Fruit fly (Drosophila melanogaster) whole organism, pupa: ENCODE results near the gene CG12594.

Experiments used
- CG10348 ChIP-seq: fragments of 200-800 bp; sonication (Bioruptor generic); IDR thresholded peaks from 2 replicates; pipeline ENCODE4 v1.3.6; 2022; ENCODE audit warnings: missing biosample characterization, missing genetic modification characterization
- CG12605 ChIP-seq: fragments of 200-800 bp; sonication (Bioruptor generic); IDR thresholded peaks from 2 replicates; pipeline ENCODE4 v1.3.6; 2022; ENCODE audit warnings: missing biosample characterization, missing genetic modification characterization
- CG13204 ChIP-seq: fragments of 200-800 bp; sonication (Bioruptor generic); optimal IDR thresholded peaks from 2 replicates; lab custom pipeline; 2018; ENCODE audit warnings: missing biosample characterization, mild to moderate bottlenecking, missing genetic modification characterization, moderate library complexity
- CG14655 ChIP-seq: fragments of 200-800 bp; sonication (Bioruptor generic); optimal IDR thresholded peaks from 3 replicates; lab custom pipeline; 2017; ENCODE audit warnings: mild to moderate bottlenecking, missing biosample characterization, missing genetic modification reagents, missing genetic modification characterization
- CG15710 ChIP-seq: fragments of 200-800 bp; sonication (Bioruptor generic); optimal IDR thresholded peaks from 2 replicates; lab custom pipeline; 2018; ENCODE audit warnings: missing biosample characterization, mild to moderate bottlenecking, missing genetic modification characterization, moderate library complexity
- CG17806 ChIP-seq: fragments of 200-800 bp; sonication (Bioruptor generic); optimal IDR thresholded peaks from 2 replicates; lab custom pipeline; 2018; ENCODE audit warnings: missing biosample characterization, mild to moderate bottlenecking, missing genetic modification characterization, moderate library complexity
- CG32121 ChIP-seq: fragments of 200-800 bp; sonication (Bioruptor generic); IDR thresholded peaks from 2 replicates; pipeline ENCODE4 v1.3.6; 2022; ENCODE audit warnings: missing biosample characterization, missing genetic modification characterization
- CG34367 ChIP-seq: fragments of 200-800 bp; sonication (Bioruptor generic); optimal IDR thresholded peaks from 2 replicates; lab custom pipeline; 2018; ENCODE audit warnings: missing biosample characterization, mild to moderate bottlenecking, missing genetic modification characterization
- CG4496 ChIP-seq: fragments of 200-800 bp; sonication (Bioruptor generic); IDR thresholded peaks from 3 replicates; pipeline ENCODE4 v1.3.6; 2022; ENCODE audit warnings: missing biosample characterization, missing genetic modification characterization
- CG8159 ChIP-seq: fragments of 200-800 bp; sonication (Bioruptor generic); optimal IDR thresholded peaks from 3 replicates; lab custom pipeline; 2018; ENCODE audit warnings: missing biosample characterization, mild to moderate bottlenecking, missing genetic modification characterization, moderate library complexity
- CG8301 ChIP-seq: fragments of 200-800 bp; sonication (Bioruptor generic); optimal IDR thresholded peaks from 2 replicates; lab custom pipeline; 2018; ENCODE audit warnings: missing biosample characterization, mild to moderate bottlenecking, missing genetic modification characterization
- CG9948 ChIP-seq: fragments of 200-800 bp; sonication (Bioruptor generic); optimal IDR thresholded peaks from 2 replicates; lab custom pipeline; 2018; ENCODE audit warnings: missing biosample characterization, mild to moderate bottlenecking, missing genetic modification characterization, moderate library complexity
- D1 ChIP-seq: fragments of 200-800 bp; sonication (Bioruptor generic); optimal IDR thresholded peaks from 2 replicates; lab custom pipeline; 2018; ENCODE audit warnings: missing biosample characterization, mild to moderate bottlenecking, missing genetic modification characterization, moderate library complexity
- EcR ChIP-seq: fragments of 200-800 bp; sonication (Bioruptor generic); optimal IDR thresholded peaks from 3 replicates; lab custom pipeline; 2019; ENCODE audit warnings: missing biosample characterization, missing genetic modification characterization, mild to moderate bottlenecking, moderate library complexity, missing genetic modification reagents
- Ets98B ChIP-seq: fragments of 200-800 bp; sonication (Bioruptor generic); IDR thresholded peaks from 2 replicates; pipeline ENCODE4 v1.3.6; 2022; ENCODE audit warnings: missing biosample characterization, missing genetic modification characterization
- Pif1A ChIP-seq: fragments of 200-800 bp; sonication (Bioruptor generic); optimal IDR thresholded peaks from 3 replicates; lab custom pipeline; 2016; ENCODE audit warnings: missing biosample characterization, missing genetic modification characterization
- Pif1B ChIP-seq: fragments of 200-800 bp; sonication (Bioruptor generic); optimal IDR thresholded peaks from 3 replicates; lab custom pipeline; 2016; ENCODE audit warnings: missing biosample characterization, missing genetic modification characterization
- Snoo ChIP-seq: fragments of 200-800 bp; sonication (Bioruptor generic); optimal IDR thresholded peaks from 3 replicates; lab custom pipeline; 2017; ENCODE audit warnings: missing biosample characterization, mild to moderate bottlenecking, missing genetic modification characterization, inconsistent platforms
- fd96Ca ChIP-seq: fragments of 200-800 bp; sonication (Bioruptor generic); IDR thresholded peaks from 3 replicates; pipeline ENCODE4 v1.3.6; 2022; ENCODE audit warnings: missing biosample characterization, missing genetic modification characterization
- gl ChIP-seq: fragments of 200-800 bp; sonication (Bioruptor generic); optimal IDR thresholded peaks from 2 replicates; lab custom pipeline; 2018; ENCODE audit warnings: missing biosample characterization, mild to moderate bottlenecking, missing genetic modification characterization
- rn ChIP-seq: fragments of 200-800 bp; sonication (Bioruptor generic); IDR thresholded peaks from 2 replicates; pipeline ENCODE4 v1.3.6; 2022; ENCODE audit warnings: missing biosample characterization, missing genetic modification characterization

CG12594 gene

DNA sequence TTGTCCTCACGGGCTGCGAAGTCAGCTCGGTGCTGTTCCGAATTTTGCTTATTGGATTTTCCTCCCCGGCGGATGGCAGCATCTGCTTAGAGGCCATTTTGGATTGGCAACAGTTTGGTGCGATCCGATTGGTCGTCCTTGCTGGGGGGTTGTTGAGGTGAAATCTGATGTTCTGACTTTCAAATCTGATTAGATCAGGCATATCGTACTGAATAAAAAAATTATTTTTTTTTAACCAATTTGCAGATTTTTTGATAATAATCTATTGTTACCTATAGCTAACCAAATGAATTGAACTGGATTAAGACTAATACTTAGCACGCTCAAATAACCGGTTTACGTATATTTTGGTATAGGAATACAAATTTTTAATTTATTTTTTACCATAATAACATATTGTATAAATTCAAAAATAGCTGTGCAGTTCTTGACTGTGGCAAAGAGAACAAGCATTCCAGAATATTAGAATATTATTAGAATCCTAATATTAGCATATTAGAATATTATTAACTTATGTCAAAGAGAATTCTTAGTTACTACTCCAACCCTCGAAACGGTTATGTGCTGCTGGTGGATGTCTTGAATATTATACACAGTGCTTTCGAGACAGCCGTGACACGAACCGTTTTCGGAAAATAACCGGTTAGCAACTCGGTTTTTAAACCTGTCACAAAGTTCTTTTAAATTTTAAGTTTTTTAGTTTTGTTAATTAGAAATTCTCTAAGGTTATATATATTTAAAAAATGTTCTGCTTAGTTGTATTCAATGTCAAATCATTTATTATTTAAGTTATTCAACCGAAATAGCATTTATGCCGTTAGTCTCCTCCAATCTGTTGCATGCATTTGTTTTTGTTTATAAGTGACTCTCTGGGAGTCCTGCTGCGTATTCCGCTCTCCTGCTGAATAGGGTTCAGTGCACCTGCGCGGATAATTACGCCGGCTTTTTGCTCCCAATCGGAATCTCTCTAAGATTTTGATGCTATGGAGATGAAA is 26.9 kb upstream of the CG12594 start, which contains the start of gene Fer3:
Gene Fer3 (minus strand): TSS at position 1 of the 995 bp plus-strand sequence.
- TF ChIP-seq CG12605 (0 out of 2 replicates have a peak, but pooled peaks have one; percentile 38), CG8159 (tag; lab: Kevin White, UChicago) (peak; percentile 39), D1 (tag; lab: Kevin White, UChicago) (no peak), gl (no peak), CG15710 (peak; percentile 31), CG34367 (tag; lab: Kevin White, UChicago) (peak; percentile 5)

dm6 chr3R:11696209-11696608 is 25.3 kb upstream of the CG12594 start, which contains the start of gene CG14717:
Gene CG14717, plus strand, starts transcription at chr3R:11696509.
- TF ChIP-seq CG15710 = no peak
- TF ChIP-seq rn (GFP tag; lab: Robert Waterston, UW) = no peak
- TF ChIP-seq Ets98B (GFP tag; lab: Robert Waterston, UW) = no peak

DNA sequence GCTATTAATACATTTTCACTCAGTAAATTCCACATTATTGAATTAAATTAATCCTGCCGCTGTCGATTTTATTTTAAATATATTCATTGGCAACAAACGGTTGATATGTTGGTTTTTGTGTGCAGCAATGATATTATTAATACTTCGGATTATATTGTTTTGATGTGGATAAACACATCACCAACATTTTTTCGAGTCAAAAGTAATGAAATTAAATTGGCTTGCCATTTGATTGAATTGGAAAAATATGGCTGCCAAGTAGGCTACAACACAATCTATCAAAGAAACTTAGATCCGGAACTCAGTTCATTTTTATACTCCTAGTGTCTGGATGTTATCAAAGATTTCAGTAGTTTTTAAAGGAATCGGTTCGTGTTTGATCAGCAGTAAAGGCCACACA is 21.2 kb upstream of the CG12594 start, which contains the start of gene CG14718:
Gene CG14718 (plus strand): TSS at position 301 of the 400 bp plus-strand sequence.
- TF ChIP-seq Ets98B (GFP tag; lab: Robert Waterston, UW) (no peak), D1 (tag; lab: Kevin White, UChicago) (no peak), rn (GFP tag; lab: Robert Waterston, UW) (no peak), CG32121 (GFP tag; lab: Robert Waterston, UW) (no peak), fd96Ca (GFP tag; lab: Robert Waterston, UW) (no peak), gl (no peak), CG34367 (tag; lab: Kevin White, UChicago) (no peak), CG17806 (tag; lab: Kevin White, UChicago) (no peak), CG9948 (tag; lab: Kevin White, UChicago) (no peak)
- TF ChIP-seq, all 21 proteins: peak for 0

dm6 chr3R:11703730-11704129 is 17.8 kb upstream of the CG12594 start, which contains the start of gene I-t:
Gene I-t, plus strand, starts transcription at chr3R:11704030.
- TF ChIP-seq CG14655 (GFP tag; lab: Kevin White, UChicago) (no peak), CG15710 (no peak), CG9948 (tag; lab: Kevin White, UChicago) (no peak), D1 (tag; lab: Kevin White, UChicago) (no peak), rn (GFP tag; lab: Robert Waterston, UW) (no peak), Ets98B (GFP tag; lab: Robert Waterston, UW) (no peak), CG17806 (tag; lab: Kevin White, UChicago) (no peak), Pif1A (no peak), fd96Ca (GFP tag; lab: Robert Waterston, UW) (no peak), Snoo (tag; lab: Kevin White, UChicago) (no peak), EcR (GFP tag; lab: Kevin White, UChicago) (no peak), Pif1B (GFP tag; lab: Kevin White, UChicago) (no peak), CG10348 (no peak), gl (no peak)

- TF ChIP-seq EcR (GFP tag; lab: Kevin White, UChicago) = no peak
- no peak for TF ChIP-seq CG15710
- TF ChIP-seq Pif1A = no peak
- no peak for TF ChIP-seq CG9948 (tag; lab: Kevin White, UChicago)
- TF ChIP-seq CG12605 = no peak
- TF ChIP-seq, all 21 proteins: peak for 0
Observed at dm6 chr3R:11711376-11711775, 10.2 kb upstream of the CG12594 start, which contains the start of gene CG14720. Gene CG14720, plus strand, starts transcription at chr3R:11711676.

DNA sequence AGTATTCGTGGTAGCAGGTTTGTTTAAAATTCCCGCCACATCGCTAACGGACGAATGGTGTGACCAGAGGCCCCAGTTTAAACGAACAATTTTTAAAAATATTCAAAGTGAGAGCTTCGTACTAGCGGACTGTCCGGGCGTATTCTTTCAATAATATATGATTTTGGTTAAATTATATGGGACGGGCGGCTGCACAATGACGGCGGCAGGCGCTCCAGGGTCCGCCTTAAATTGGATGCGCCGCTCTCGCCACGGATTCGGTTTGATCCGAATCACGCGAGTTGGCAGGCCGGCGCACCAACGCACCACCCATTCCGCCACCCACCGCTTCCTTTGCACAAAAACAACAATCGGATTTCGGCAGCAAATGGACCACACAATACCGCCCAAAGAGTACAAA is 13.8 kb downstream of the CG12594 start, which contains the start of gene CG14721:
Gene CG14721 (plus strand): TSS at position 111 of the 400 bp plus-strand sequence.
- TF ChIP-seq fd96Ca (GFP tag; lab: Robert Waterston, UW) = no peak
- peak; percentile 8; the same call in 1 of the 3 replicates for TF ChIP-seq CG4496
- TF ChIP-seq, all 21 proteins: peak for 1

dm6 chr3R:11741730-11742203 is 20.2 kb downstream of the CG12594 start, which contains the start of the genes Blm and CG14722:
Gene Blm, minus strand, starts transcription at chr3R:11741783.
Gene CG14722, plus strand, starts transcription at chr3R:11741890.
- TF ChIP-seq rn (GFP tag; lab: Robert Waterston, UW) = no peak
- no peak for TF ChIP-seq D1 (tag; lab: Kevin White, UChicago)
- TF ChIP-seq EcR (GFP tag; lab: Kevin White, UChicago) = no peak
- no peak for TF ChIP-seq CG34367 (tag; lab: Kevin White, UChicago)
- TF ChIP-seq CG8159 (tag; lab: Kevin White, UChicago) = no peak
- no peak for TF ChIP-seq CG13204 (GFP tag; lab: Kevin White, UChicago)
- no peak for TF ChIP-seq Pif1B (GFP tag; lab: Kevin White, UChicago)
- TF ChIP-seq Snoo (tag; lab: Kevin White, UChicago) = no peak
- no peak for TF ChIP-seq Ets98B (GFP tag; lab: Robert Waterston, UW)
- TF ChIP-seq CG32121 (GFP tag; lab: Robert Waterston, UW) = no peak
- TF ChIP-seq CG8301 (tag; lab: Kevin White, UChicago) = no peak
- no peak for TF ChIP-seq CG12605
- no peak for TF ChIP-seq CG17806 (tag; lab: Kevin White, UChicago)
- TF ChIP-seq CG9948 (tag; lab: Kevin White, UChicago) = no peak
- no peak for TF ChIP-seq fd96Ca (GFP tag; lab: Robert Waterston, UW)
